Fruit fly (Drosophila melanogaster) whole organism, embryonic: ENCODE measurements around the gene CG10993.

Experiments
- Adf1 ChIP-seq: fragments of 200-800 bp; sonication (Bioruptor generic); IDR thresholded peaks from 2 replicates; pipeline ENCODE4 v1.3.6; 2022; ENCODE audit warnings: missing biosample characterization, missing genetic modification characterization
- CG1024 ChIP-seq: fragments of 200-800 bp; sonication (Bioruptor generic); IDR thresholded peaks from 2 replicates; pipeline ENCODE4 v1.3.6; 2022; ENCODE audit warnings: missing biosample characterization, missing genetic modification characterization
- CG10431 ChIP-seq: fragments of 200-800 bp; sonication (Bioruptor generic); optimal IDR thresholded peaks from 3 replicates; lab custom pipeline; 2018; ENCODE audit warnings: missing biosample characterization, mild to moderate bottlenecking, missing genetic modification characterization
- CG12236 ChIP-seq: fragments of 200-800 bp; sonication (Bioruptor generic); optimal IDR thresholded peaks from 2 replicates; lab custom pipeline; 2016; ENCODE audit warnings: missing biosample characterization, missing genetic modification characterization
- CG1233 ChIP-seq: fragments of 200-800 bp; sonication (Bioruptor generic); optimal IDR thresholded peaks from 4 replicates; lab custom pipeline; 2018; ENCODE audit warnings: missing biosample characterization, mild to moderate bottlenecking, missing genetic modification characterization
- CG1529 ChIP-seq: fragments of 200-800 bp; sonication (Bioruptor generic); optimal IDR thresholded peaks from 3 replicates; lab custom pipeline; 2018; ENCODE audit warnings: missing biosample characterization, missing genetic modification characterization
- CG1602 ChIP-seq: fragments of 200-800 bp; sonication (Bioruptor generic); optimal IDR thresholded peaks from 3 replicates; lab custom pipeline; 2016; ENCODE audit warnings: missing biosample characterization, missing genetic modification characterization
- CG16779 ChIP-seq: fragments of 200-800 bp; sonication (Bioruptor generic); IDR thresholded peaks from 2 replicates; pipeline ENCODE4 v1.3.6; 2022; ENCODE audit warnings: missing biosample characterization, missing genetic modification characterization
- CG17802 ChIP-seq: fragments of 200-800 bp; sonication (Bioruptor generic); optimal IDR thresholded peaks from 2 replicates; lab custom pipeline; 2018; ENCODE audit warnings: missing biosample characterization, mild to moderate bottlenecking, missing genetic modification characterization, moderate library complexity
- CG30020 ChIP-seq: fragments of 200-800 bp; optimal IDR thresholded peaks from 2 replicates; lab custom pipeline; 2019; ENCODE audit warnings: missing biosample characterization, mild to moderate bottlenecking, missing genetic modification characterization, moderate library complexity
- CG31365 ChIP-seq: fragments of 200-800 bp; sonication (Bioruptor generic); optimal IDR thresholded peaks from 2 replicates; lab custom pipeline; 2018; ENCODE audit warnings: missing biosample characterization, mild to moderate bottlenecking, missing genetic modification characterization
- CG31388 ChIP-seq: fragments of 200-800 bp; sonication (Bioruptor generic); optimal IDR thresholded peaks from 2 replicates; lab custom pipeline; 2016; ENCODE audit warnings: missing biosample characterization, missing genetic modification characterization
- CG4328 ChIP-seq: fragments of 200-800 bp; sonication (Bioruptor generic); optimal IDR thresholded peaks from 3 replicates; lab custom pipeline; 2017; ENCODE audit warnings: missing biosample characterization, missing genetic modification reagents, missing genetic modification characterization
- CG4820 ChIP-seq: fragments of 200-800 bp; sonication (Bioruptor generic); optimal IDR thresholded peaks from 3 replicates; lab custom pipeline; 2016; ENCODE audit warnings: missing biosample characterization, missing genetic modification characterization
- CG6683 ChIP-seq: fragments of 200-800 bp; sonication (Bioruptor generic); optimal IDR thresholded peaks from 2 replicates; lab custom pipeline; 2017; ENCODE audit warnings: missing biosample characterization, mild to moderate bottlenecking, missing genetic modification characterization, missing genetic modification reagents
- CG8478 ChIP-seq: fragments of >200 bp; optimal IDR thresholded peaks from 2 replicates; lab custom pipeline; 2018
- D19B ChIP-seq: fragments of 200-800 bp; sonication (Bioruptor generic); optimal IDR thresholded peaks from 2 replicates; lab custom pipeline; 2017; ENCODE audit warnings: missing biosample characterization, mild to moderate bottlenecking, missing genetic modification characterization
- Dad ChIP-seq: fragments of 200-800 bp; sonication (Bioruptor generic); optimal IDR thresholded peaks from 3 replicates; lab custom pipeline; 2016; ENCODE audit warnings: missing biosample characterization, missing genetic modification characterization
- Doc2 ChIP-seq: fragments of 200-800 bp; sonication (Bioruptor generic); IDR thresholded peaks from 2 replicates; pipeline ENCODE4 v1.3.6; 2022; ENCODE audit warnings: missing biosample characterization, missing genetic modification characterization
- Gsc ChIP-seq: fragments of 200-800 bp; sonication (Bioruptor generic); IDR thresholded peaks from 2 replicates; pipeline ENCODE4 v1.3.6; 2022; ENCODE audit warnings: missing biosample characterization, missing genetic modification characterization
- Hey ChIP-seq: fragments of 200-800 bp; sonication (Bioruptor generic); optimal IDR thresholded peaks from 3 replicates; lab custom pipeline; 2018; ENCODE audit warnings: missing biosample characterization, mild to moderate bottlenecking, missing genetic modification characterization
- Hsf ChIP-seq: fragments of 200-800 bp; sonication (Bioruptor generic); optimal IDR thresholded peaks from 3 replicates; lab custom pipeline; 2016; ENCODE audit warnings: missing biosample characterization, missing genetic modification characterization
- Jarid2 ChIP-seq: fragments of 200-800 bp; sonication (Bioruptor generic); optimal IDR thresholded peaks from 3 replicates; lab custom pipeline; 2017; ENCODE audit warnings: mild to moderate bottlenecking, missing biosample characterization, missing genetic modification reagents, missing genetic modification characterization
- Meics ChIP-seq: fragments of 200-800 bp; sonication (Bioruptor generic); optimal IDR thresholded peaks from 2 replicates; lab custom pipeline; 2017; ENCODE audit warnings: missing biosample characterization, mild to moderate bottlenecking, missing genetic modification characterization
- Rx ChIP-seq: fragments of 200-800 bp; sonication (Bioruptor generic); IDR thresholded peaks from 2 replicates; pipeline ENCODE4 v1.3.6; 2022; ENCODE audit warnings: missing biosample characterization, missing genetic modification characterization
- Usf ChIP-seq: fragments of 200-800 bp; sonication (Bioruptor generic); optimal IDR thresholded peaks from 2 replicates; lab custom pipeline; 2017; ENCODE audit warnings: missing genotype, missing biosample characterization, missing genetic modification characterization
- aop ChIP-seq: fragments of 200-800 bp; sonication (Bioruptor generic); IDR thresholded peaks from 2 replicates; pipeline ENCODE4 v1.3.6; 2022; ENCODE audit warnings: missing biosample characterization, missing genetic modification characterization
- ap ChIP-seq: fragments of 200-800 bp; sonication (Bioruptor generic); IDR thresholded peaks from 2 replicates; pipeline ENCODE4 v1.3.6; 2022; ENCODE audit warnings: missing biosample characterization, missing genetic modification characterization
- ase ChIP-seq: fragments of 200-800 bp; sonication (Bioruptor generic); IDR thresholded peaks from 3 replicates; pipeline ENCODE4 v1.3.6; 2022; ENCODE audit warnings: missing biosample characterization, missing genetic modification characterization
- cg ChIP-seq: fragments of 200-800 bp; sonication (Bioruptor generic); optimal IDR thresholded peaks from 3 replicates; lab custom pipeline; 2019; ENCODE audit warnings: missing biosample characterization, mild to moderate bottlenecking, missing genetic modification characterization, moderate library complexity
- crp ChIP-seq, 2 experiments: fragments of 200-800 bp; sonication (Bioruptor generic); optimal IDR thresholded peaks; 2 replicates in 1 of 2; 3 replicates in 1 of 2; lab custom pipeline; 2017; ENCODE audit warnings: missing biosample characterization in 2 of 2, missing genetic modification characterization in 2 of 2, mild to moderate bottlenecking in 1 of 2, moderate library complexity in 1 of 2
- danr ChIP-seq: fragments of 200-800 bp; sonication (Bioruptor generic); IDR thresholded peaks from 2 replicates; pipeline ENCODE4 v1.3.6; 2022; ENCODE audit warnings: missing biosample characterization, missing genetic modification characterization
- exex ChIP-seq: fragments of 200-800 bp; sonication (Bioruptor generic); optimal IDR thresholded peaks from 4 replicates; lab custom pipeline; 2018; ENCODE audit warnings: missing biosample characterization, mild to moderate bottlenecking, missing genetic modification characterization, moderate library complexity
- fd3F ChIP-seq: fragments of 200-800 bp; sonication (Bioruptor generic); optimal IDR thresholded peaks from 2 replicates; lab custom pipeline; 2018; ENCODE audit warnings: missing biosample characterization, mild to moderate bottlenecking, missing genetic modification characterization, moderate library complexity
- fru ChIP-seq: fragments of >200 bp; optimal IDR thresholded peaks from 2 replicates; lab custom pipeline; 2017
- gem ChIP-seq: fragments of 200-800 bp; sonication (Bioruptor generic); optimal IDR thresholded peaks from 2 replicates; lab custom pipeline; 2019; ENCODE audit warnings: missing biosample characterization, mild to moderate bottlenecking, missing genetic modification characterization, moderate library complexity
- h ChIP-seq: fragments of >200 bp; optimal IDR thresholded peaks from 2 replicates; lab custom pipeline; 2017
- hth ChIP-seq: fragments of >200 bp; optimal IDR thresholded peaks from 2 replicates; lab custom pipeline; 2017; ENCODE audit warnings: inconsistent platforms
- lov ChIP-seq, 2 experiments: fragments of 200-800 bp in 1 of 2; fragments of >200 bp in 1 of 2; sonication (Bioruptor generic) in 1 of 2; IDR thresholded peaks in 1 of 2; optimal IDR thresholded peaks in 1 of 2; 2 replicates in 1 of 2; 3 replicates in 1 of 2; pipeline versions ENCODE4 v1.3.6 to Lab custom; 2017 to 2022; ENCODE audit warnings: missing biosample characterization in 1 of 2, missing genetic modification characterization in 1 of 2
- org-1 ChIP-seq: fragments of 200-800 bp; sonication (Bioruptor generic); optimal IDR thresholded peaks from 2 replicates; lab custom pipeline; 2017; ENCODE audit warnings: missing biosample characterization, missing genetic modification characterization
- pnt ChIP-seq: fragments of 200-800 bp; sonication (Bioruptor generic); optimal IDR thresholded peaks from 3 replicates; lab custom pipeline; 2016; ENCODE audit warnings: missing biosample characterization, missing genetic modification characterization
- psq ChIP-seq: fragments of 200-800 bp; sonication (Bioruptor generic); optimal IDR thresholded peaks from 2 replicates; lab custom pipeline; 2017; ENCODE audit warnings: missing biosample characterization, missing genetic modification characterization
- sd ChIP-seq: fragments of 200-800 bp; sonication (Bioruptor generic); optimal IDR thresholded peaks from 3 replicates; lab custom pipeline; 2018; ENCODE audit warnings: missing biosample characterization, mild to moderate bottlenecking, missing genetic modification characterization, moderate library complexity
- sqz ChIP-seq: fragments of 200-800 bp; sonication (Bioruptor generic); optimal IDR thresholded peaks from 3 replicates; lab custom pipeline; 2018; ENCODE audit warnings: missing biosample characterization, mild to moderate bottlenecking, missing genetic modification characterization
- tap ChIP-seq: fragments of 200-800 bp; optimal IDR thresholded peaks from 3 replicates; lab custom pipeline; 2019; ENCODE audit warnings: missing biosample characterization, mild to moderate bottlenecking, missing genetic modification characterization, moderate library complexity
- tll ChIP-seq, 2 experiments: fragments of 200-800 bp in 1 of 2; fragments of >200 bp in 1 of 2; sonication (Bioruptor generic) in 1 of 2; optimal IDR thresholded peaks; 2 replicates each; lab custom pipeline; 2017 to 2019; ENCODE audit warnings: missing biosample characterization in 2 of 2, missing genetic modification characterization in 2 of 2, mild to moderate bottlenecking in 1 of 2, moderate library complexity in 1 of 2
- usp ChIP-seq: fragments of >200 bp; optimal IDR thresholded peaks from 2 replicates; lab custom pipeline; 2017; ENCODE audit warnings: missing biosample characterization, missing genetic modification characterization
- wdn ChIP-seq: fragments of 200-800 bp; sonication (Bioruptor generic); IDR thresholded peaks from 2 replicates; pipeline ENCODE4 v1.3.6; 2022; ENCODE audit warnings: missing biosample characterization, missing genetic modification characterization
- zf30C ChIP-seq: fragments of 200-800 bp; sonication (Bioruptor generic); optimal IDR thresholded peaks from 3 replicates; lab custom pipeline; 2018; ENCODE audit warnings: missing biosample characterization, mild to moderate bottlenecking, missing genetic modification characterization
- zfh1 ChIP-seq: fragments of 200-800 bp; sonication (Bioruptor generic); IDR thresholded peaks from 3 replicates; pipeline ENCODE4 v1.3.6; 2022; ENCODE audit warnings: missing biosample characterization, missing genetic modification characterization

Gene CG10993

DNA sequence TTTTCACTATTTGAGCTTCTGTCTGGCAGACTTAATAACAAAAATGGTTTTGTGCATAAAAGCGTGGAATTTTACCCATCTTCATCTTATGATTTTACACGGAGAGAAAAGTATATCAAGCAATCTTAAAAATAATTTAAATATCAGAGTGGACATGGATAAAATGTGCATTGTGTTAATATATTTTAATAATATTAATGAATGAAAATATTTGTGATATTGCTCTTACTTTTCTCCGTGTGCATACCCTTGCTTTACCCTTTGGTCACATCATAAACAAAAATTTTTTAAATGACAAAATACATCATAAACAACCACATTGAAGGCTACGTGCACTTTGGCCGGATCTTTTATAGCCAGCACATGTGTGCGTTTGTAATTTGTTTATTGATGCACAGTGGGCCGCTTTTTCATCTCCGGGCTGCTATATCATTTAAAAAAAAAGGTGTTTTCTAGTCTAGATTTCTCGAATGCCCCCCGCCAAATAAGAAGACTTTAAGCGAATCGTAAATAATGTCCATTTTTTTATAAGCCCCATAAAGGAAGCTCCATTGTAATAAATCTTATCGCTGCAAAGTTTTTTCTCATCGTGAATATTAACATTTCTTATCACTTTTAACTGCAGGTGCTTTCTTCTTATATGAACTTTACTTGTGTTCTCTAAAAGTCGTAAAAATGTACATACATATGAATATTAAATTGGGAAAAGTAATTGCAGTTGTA, 26.4 kb downstream of the CG10993 start (continued):
- TF ChIP-seq pnt, result no peak
- no peak for TF ChIP-seq CG31365
- no peak for TF ChIP-seq CG4328 (GFP tag; lab: Kevin White, UChicago)
- TF ChIP-seq fru, result no peak
- TF ChIP-seq D19B, result peak; percentile 8
- TF ChIP-seq tap, result peak; percentile 55
- TF ChIP-seq Adf1 (GFP tag; lab: Robert Waterston, UW), result no peak
- TF ChIP-seq usp (GFP tag; lab: Kevin White, UChicago), result no peak
- TF ChIP-seq Gsc (GFP tag; lab: Robert Waterston, UW), result no peak
- TF ChIP-seq hth (lab: Kevin White, UChicago), result no peak
- no peak for TF ChIP-seq Doc2 (GFP tag; lab: Robert Waterston, UW)
- TF ChIP-seq crp (GFP tag; optimal IDR thresholded peaks at IDR 0.05; lab: Kevin White, UChicago), result no peak
- peak; percentile 32 for TF ChIP-seq fd3F
- no peak for TF ChIP-seq psq (GFP tag; lab: Kevin White, UChicago)
- TF ChIP-seq CG6683 (GFP tag; lab: Kevin White, UChicago), result peak; percentile 9
- peak; percentile 8; the same call in 1 of the 2 replicates for TF ChIP-seq Rx (GFP tag; lab: Robert Waterston, UW)
- TF ChIP-seq org-1 (GFP tag; lab: Kevin White, UChicago), result no peak
- no peak for TF ChIP-seq CG12236 (GFP tag; lab: Kevin White, UChicago)

dm6 chrX:13762372-13762883, 28.5 kb downstream of the CG10993 start, which contains the start of gene rdgB:
rdgB (plus strand) TSS chrX:13762752.
- TF ChIP-seq CG1602 (GFP tag; lab: Kevin White, UChicago) (peak; percentile 75), aop (no peak), CG1233 (GFP tag; lab: Kevin White, UChicago) (peak; percentile 67), wdn (GFP tag; lab: Robert Waterston, UW) (no peak), zf30C (GFP tag; lab: Kevin White, UChicago) (peak; percentile 83), CG16779 (GFP tag; lab: Robert Waterston, UW) (no peak), CG1024 (no peak), CG30020 (peak; percentile 36), lov (optimal IDR thresholded peaks at IDR 0.05; lab: Kevin White, UChicago) (no peak), lov (GFP tag; IDR thresholded peaks at IDR 0.05; lab: Robert Waterston, UW) (no peak), CG17802 (no peak), CG4820 (GFP tag; lab: Kevin White, UChicago) (peak; percentile 77), Meics (GFP tag; lab: Kevin White, UChicago) (peak; percentile 87), CG10431 (GFP tag; lab: Kevin White, UChicago) (peak; percentile 63), Hsf (GFP tag; lab: Kevin White, UChicago) (peak; percentile 72), h (lab: Kevin White, UChicago) (no peak), sqz (GFP tag; lab: Kevin White, UChicago) (peak; percentile 73), CG31388 (GFP tag; lab: Kevin White, UChicago) (no peak), ase (0 out of 3 replicates have a peak, but pooled peaks have one; percentile 40), gem (peak; percentile 89), ap (0 out of 2 replicates have a peak, but pooled peaks have one; percentile 14), danr (GFP tag; lab: Robert Waterston, UW) (peak; percentile 36; the same call in 1 of the 2 replicates), exex (tag; lab: Kevin White, UChicago) (peak; percentile 32), zfh1 (GFP tag; lab: Robert Waterston, UW) (peak; percentile 64; the same call in 2 of the 3 replicates), Usf (GFP tag; lab: Kevin White, UChicago) (peak; percentile 53), cg (GFP tag; lab: Kevin White, UChicago) (no peak), sd (tag; lab: Kevin White, UChicago) (no peak), Dad (GFP tag; lab: Kevin White, UChicago) (no peak), Jarid2 (GFP tag; lab: Kevin White, UChicago) (peak; percentile 89), CG8478 (lab: Kevin White, UChicago) (no peak), tll (GFP tag; optimal IDR thresholded peaks at IDR 0.05; lab: Kevin White, UChicago) (no peak), Hey (tag; lab: Kevin White, UChicago) (no peak), CG1529 (GFP tag; lab: Kevin White, UChicago) (peak; percentile 82)
